ENCODE assay signal across 6 worm cellular contexts in the genomic region with DNA sequence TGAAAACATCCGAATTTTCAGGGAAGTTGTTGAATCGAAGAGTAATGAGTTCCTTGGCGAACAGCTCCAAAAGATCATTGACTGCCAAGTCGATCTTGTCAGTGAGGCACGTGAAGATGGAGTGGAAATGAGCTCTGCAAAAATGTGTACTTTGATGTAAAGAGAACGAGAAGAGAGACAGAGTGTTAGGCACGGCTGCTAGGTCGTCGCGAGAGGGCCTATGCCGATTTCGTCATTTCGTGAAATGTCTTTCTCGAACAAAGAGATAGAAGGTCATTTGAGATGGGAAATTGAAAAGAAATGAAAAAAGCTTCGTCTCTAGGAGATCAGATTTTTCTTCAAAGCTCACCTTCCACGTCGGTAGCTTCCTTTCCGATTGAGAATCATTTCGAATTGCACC.
TF ChIP-seq lines count a peak whose summit lies in the region.

No protein-coding gene starts in this region.

TF ChIP-seq in whole organism, L1 larva, 84 proteins besides CTCF, POLR2A, EP300 and RAD21 (continues in another document):
- TF ChIP-seq ceh-63 (GFP tag; optimal IDR thresholded peaks at IDR 0.05; lab: Kevin White, UChicago) (no peak), fos-1 (tag; optimal IDR thresholded peaks at IDR 0.05; lab: Kevin White, UChicago) (no peak), unc-98 (GFP tag; IDR thresholded peaks at IDR 0.05; lab: Robert Waterston, UW) (0 out of 2 replicates have a peak, but pooled peaks have one; percentile 22), sup-37 (GFP tag; optimal IDR thresholded peaks at IDR 0.05; lab: Kevin White, UChicago) (no peak), mdl-1 (tag; optimal IDR thresholded peaks at IDR 0.05; lab: Kevin White, UChicago) (peak in 1 of 2 experiments; percentile 22), efl-3 (GFP tag; optimal IDR thresholded peaks at IDR 0.05; lab: Kevin White, UChicago) (no peak), nhr-71 (tag; optimal IDR thresholded peaks at IDR 0.05; lab: Kevin White, UChicago) (peak; percentile 54), nhr-28 (tag; optimal IDR thresholded peaks at IDR 0.05; lab: Kevin White, UChicago) (no peak), ceh-88 (GFP tag; IDR thresholded peaks at IDR 0.05; lab: Robert Waterston, UW) (no peak), zip-4 (GFP tag; optimal IDR thresholded peaks at IDR 0.05; lab: Kevin White, UChicago) (no peak), lir-3 (tag; optimal IDR thresholded peaks at IDR 0.05; lab: Kevin White, UChicago; ENCODE audit: poor library complexity) (no peak), lin-14 (GFP tag; optimal IDR thresholded peaks at IDR 0.05; lab: Kevin White, UChicago) (peak; percentile 77), efl-1 (optimal IDR thresholded peaks at IDR 0.05; lab: Kevin White, UChicago) (peak; percentile 8 to 36), efl-1 (GFP tag; optimal IDR thresholded peaks at IDR 0.05 in 1 of 2; lab: Kevin White, UChicago) (peak in 1 of 2 experiments; percentile 2)

TF ChIP-seq in whole organism, L2 larva, 48 proteins besides CTCF, POLR2A, EP300 and RAD21:
- TF ChIP-seq nhr-237 (tag; optimal IDR thresholded peaks at IDR 0.05; lab: Kevin White, UChicago), result no peak
- TF ChIP-seq nhr-129 (tag; optimal IDR thresholded peaks at IDR 0.05; lab: Kevin White, UChicago), result peak; percentile 98
- peak; percentile 34 for TF ChIP-seq F13H6.1 (tag; optimal IDR thresholded peaks at IDR 0.05; lab: Kevin White, UChicago)
- peak; percentile 29 for TF ChIP-seq unc-55 (GFP tag; optimal IDR thresholded peaks at IDR 0.05; lab: Kevin White, UChicago)
- peak in 1 of 2 experiments; percentile 43 for TF ChIP-seq lsy-2 (tag; optimal IDR thresholded peaks at IDR 0.05; lab: Kevin White, UChicago)
- peak; percentile 44 for TF ChIP-seq C34F6.9 (tag; optimal IDR thresholded peaks at IDR 0.05; lab: Kevin White, UChicago)
- TF ChIP-seq sma-9 (GFP tag; optimal IDR thresholded peaks at IDR 0.05; lab: Kevin White, UChicago), result peak; percentile 43
- no peak for TF ChIP-seq sma-9 (tag; optimal IDR thresholded peaks at IDR 0.05; lab: Kevin White, UChicago)
- TF ChIP-seq fos-1 (tag; optimal IDR thresholded peaks at IDR 0.05; lab: Kevin White, UChicago), result peak; percentile 44
- no peak for TF ChIP-seq R02D3.7 (tag; optimal IDR thresholded peaks at IDR 0.05; lab: Kevin White, UChicago)
- TF ChIP-seq nhr-77 (tag; optimal IDR thresholded peaks at IDR 0.05; lab: Kevin White, UChicago), result no peak

TF ChIP-seq in whole organism, L4 larva, 104 proteins besides CTCF, POLR2A, EP300 and RAD21 (continues in another document):
- TF ChIP-seq fos-1 (tag; optimal IDR thresholded peaks at IDR 0.05; lab: Kevin White, UChicago) (no peak), ceh-32 (tag; optimal IDR thresholded peaks at IDR 0.05; lab: Kevin White, UChicago; ENCODE audit: poor library complexity) (no peak), nhr-48 (tag; optimal IDR thresholded peaks at IDR 0.05; lab: Kevin White, UChicago) (no peak), dmd-6 (GFP tag; IDR thresholded peaks at IDR 0.05; lab: Robert Waterston, UW) (no peak), Y105C5A.15 (GFP tag; IDR thresholded peaks at IDR 0.05; lab: Robert Waterston, UW) (no peak), lin-29 (GFP tag; IDR thresholded peaks at IDR 0.05; lab: Robert Waterston, UW) (no peak), lin-39 (tag; optimal IDR thresholded peaks at IDR 0.05; lab: Kevin White, UChicago) (no peak), madf-9 (GFP tag; conservative IDR thresholded peaks at IDR 0.05; lab: Robert Waterston, UW) (no peak), php-3 (GFP tag; IDR thresholded peaks at IDR 0.05; lab: Robert Waterston, UW) (no peak), mdl-1 (tag; optimal IDR thresholded peaks at IDR 0.05; lab: Kevin White, UChicago) (no peak), egl-27 (tag; optimal IDR thresholded peaks at IDR 0.05; lab: Kevin White, UChicago) (no peak), unc-130 (GFP tag; optimal IDR thresholded peaks at IDR 0.05; lab: Kevin White, UChicago) (no peak), attf-4 (tag; optimal IDR thresholded peaks at IDR 0.05; lab: Kevin White, UChicago) (no peak), unc-62 (GFP tag; optimal IDR thresholded peaks at IDR 0.05 in 1 of 2; lab: Kevin White, UChicago) (peak in 1 of 2 experiments; percentile 75), unc-62 (tag; optimal IDR thresholded peaks at IDR 0.05; lab: Kevin White, UChicago) (no peak), nhr-11 (tag; optimal IDR thresholded peaks at IDR 0.05; lab: Kevin White, UChicago) (peak; percentile 42), aha-1 (tag; lab: Kevin White, UChicago) (peak; percentile 52)

TF ChIP-seq in whole organism, late embryonic, 69 proteins besides CTCF, POLR2A, EP300 and RAD21:
- TF ChIP-seq ceh-18 (tag; optimal IDR thresholded peaks at IDR 0.05; lab: Kevin White, UChicago) (no peak), unc-55 (GFP tag; optimal IDR thresholded peaks at IDR 0.05; lab: Kevin White, UChicago) (peak; percentile 21)

TF ChIP-seq in whole organism, midembryonic, 9 proteins besides CTCF, POLR2A, EP300 and RAD21:
- TF ChIP-seq ztf-23 (GFP tag; IDR thresholded peaks at IDR 0.05; lab: Robert Waterston, UW) (peak; percentile 34; the same call in 1 of the 2 replicates), klf-2 (GFP tag; conservative IDR thresholded peaks at IDR 0.05; lab: Robert Waterston, UW) (no peak), T22C8.4 (GFP tag; IDR thresholded peaks at IDR 0.05; lab: Robert Waterston, UW) (no peak)

TF ChIP-seq in whole organism, young adult, 124 proteins besides CTCF, POLR2A, EP300 and RAD21:
- TF ChIP-seq F57C9.4 (tag; optimal IDR thresholded peaks at IDR 0.05; lab: Kevin White, UChicago) (peak; percentile 17), B0261.1 (tag; optimal IDR thresholded peaks at IDR 0.05; lab: Kevin White, UChicago) (no peak), cebp-1 (GFP tag; IDR thresholded peaks at IDR 0.05; lab: Robert Waterston, UW) (no peak), cebp-1 (tag; optimal IDR thresholded peaks at IDR 0.05; lab: Kevin White, UChicago) (peak; percentile 77), let-526 (GFP tag; IDR thresholded peaks at IDR 0.05; lab: Robert Waterston, UW) (no peak), K11D2.4 (GFP tag; IDR thresholded peaks at IDR 0.05; lab: Robert Waterston, UW) (no peak), lin-54 (GFP tag; optimal IDR thresholded peaks at IDR 0.05; lab: Kevin White, UChicago) (no peak), athp-1 (tag; optimal IDR thresholded peaks at IDR 0.05; lab: Kevin White, UChicago) (no peak), ekl-4 (GFP tag; IDR thresholded peaks at IDR 0.05; lab: Robert Waterston, UW) (no peak), ceh-79 (tag; optimal IDR thresholded peaks at IDR 0.05; lab: Kevin White, UChicago) (no peak)
TF ChIP-seq in whole organism, young adult: peak in this region for 2.
